Fruit fly (Drosophila melanogaster) whole organism, prepupa: ENCODE measurements around the gene Sec71.
A peak's percentile ranks its signal among the peaks of the same experiment; 100 is the strongest.

Source experiments
- Blimp-1 ChIP-seq: fragments of 200-800 bp; sonication (Bioruptor generic); optimal IDR thresholded peaks from 3 replicates; lab custom pipeline; 2017; ENCODE audit warnings: missing biosample characterization, missing genetic modification characterization, mild to moderate bottlenecking, moderate library complexity, missing genetic modification reagents
- CG11762 ChIP-seq: fragments of 200-800 bp; sonication (Bioruptor generic); optimal IDR thresholded peaks from 3 replicates; lab custom pipeline; 2016; ENCODE audit warnings: missing biosample characterization, missing genetic modification characterization; ENCODE audit not compliant: insufficient read depth
- CG32006 ChIP-seq: fragments of 200-800 bp; sonication (Bioruptor generic); optimal IDR thresholded peaks from 3 replicates; lab custom pipeline; 2017; ENCODE audit warnings: missing biosample characterization, mild to moderate bottlenecking, missing genetic modification characterization
- CG3919 ChIP-seq: fragments of 200-800 bp; sonication (Bioruptor generic); optimal IDR thresholded peaks from 3 replicates; lab custom pipeline; 2016; ENCODE audit warnings: missing biosample characterization, missing genetic modification characterization
- CG6854 ChIP-seq: fragments of 200-800 bp; sonication (Bioruptor generic); optimal IDR thresholded peaks from 2 replicates; lab custom pipeline; 2017; ENCODE audit warnings: missing biosample characterization, mild to moderate bottlenecking, missing genetic modification characterization
- CG8119 ChIP-seq: fragments of 200-800 bp; sonication (Bioruptor generic); IDR thresholded peaks from 3 replicates; pipeline ENCODE4 v1.3.6; 2022; ENCODE audit warnings: missing biosample characterization, missing genetic modification characterization
- Gug ChIP-seq: fragments of 200-800 bp; sonication (Bioruptor generic); IDR thresholded peaks from 2 replicates; pipeline ENCODE4 v1.3.6; 2022; ENCODE audit warnings: missing biosample characterization, missing genetic modification characterization
- Hr39 ChIP-seq: fragments of 200-800 bp; sonication (Bioruptor generic); optimal IDR thresholded peaks from 2 replicates; lab custom pipeline; 2016; ENCODE audit warnings: missing biosample characterization, missing genetic modification characterization
- Hr4 ChIP-seq: fragments of 200-800 bp; sonication (Bioruptor generic); optimal IDR thresholded peaks from 3 replicates; lab custom pipeline; 2016; ENCODE audit warnings: missing biosample characterization, missing genetic modification characterization
- OdsH ChIP-seq: fragments of 200-800 bp; sonication (Bioruptor generic); optimal IDR thresholded peaks from 3 replicates; lab custom pipeline; 2016; ENCODE audit warnings: missing biosample characterization, missing genetic modification characterization
- Sox102F ChIP-seq: fragments of 200-800 bp; sonication (Bioruptor generic); optimal IDR thresholded peaks from 2 replicates; lab custom pipeline; 2016; ENCODE audit warnings: missing biosample characterization, mild to moderate bottlenecking, missing genetic modification characterization
- cyc ChIP-seq: fragments of 200-800 bp; sonication (Bioruptor generic); optimal IDR thresholded peaks from 3 replicates; lab custom pipeline; 2016; ENCODE audit warnings: missing biosample characterization, missing genetic modification characterization
- spab ChIP-seq: fragments of 200-800 bp; sonication (Bioruptor generic); optimal IDR thresholded peaks from 2 replicates; lab custom pipeline; 2017; ENCODE audit warnings: missing biosample characterization, mild to moderate bottlenecking, missing genetic modification characterization, missing genetic modification reagents
- topi ChIP-seq: fragments of 200-800 bp; sonication (Bioruptor generic); optimal IDR thresholded peaks from 3 replicates; lab custom pipeline; 2016; ENCODE audit warnings: missing biosample characterization, missing genetic modification characterization

DNA sequence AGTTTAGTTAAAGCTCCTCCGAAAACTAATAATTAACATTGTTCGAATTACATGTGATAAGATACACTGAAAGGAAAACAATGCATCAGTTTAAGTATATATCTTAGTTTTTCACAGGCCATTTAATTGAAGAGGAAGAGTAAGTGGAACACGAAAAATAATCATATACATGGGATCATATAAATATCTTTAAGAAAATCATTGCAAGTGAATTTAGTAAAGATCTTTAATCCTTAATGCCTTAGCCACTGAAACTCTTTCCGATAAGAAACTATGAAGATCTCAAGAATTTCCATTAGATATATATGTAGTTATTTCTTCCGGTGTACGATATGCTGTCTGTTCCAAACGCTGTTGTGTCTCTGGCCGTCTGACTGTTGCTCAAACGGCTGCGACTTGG, 14.7 kb upstream of the Sec71 start:
- TF ChIP-seq CG8119 (GFP tag; lab: Robert Waterston, UW), result peak; percentile 87
- no peak for TF ChIP-seq CG6854 (GFP tag; lab: Kevin White, UChicago)
- TF ChIP-seq Blimp-1 (GFP tag; lab: Kevin White, UChicago), result no peak
- peak; percentile 63 for TF ChIP-seq Gug
- peak; percentile 44 for TF ChIP-seq CG3919 (GFP tag; lab: Kevin White, UChicago)
- TF ChIP-seq Sox102F (GFP tag; lab: Kevin White, UChicago), result peak; percentile 3
- peak; percentile 85 for TF ChIP-seq Hr4
- TF ChIP-seq cyc (GFP tag; lab: Kevin White, UChicago), result peak; percentile 24
- peak; percentile 90 for TF ChIP-seq CG32006
- peak; percentile 18 for TF ChIP-seq CG11762
- peak; percentile 61 for TF ChIP-seq OdsH (GFP tag; lab: Kevin White, UChicago)
- peak; percentile 18 for TF ChIP-seq Hr39 (GFP tag; lab: Kevin White, UChicago)
- peak; percentile 43 for TF ChIP-seq topi (GFP tag; lab: Kevin White, UChicago)
- no peak for TF ChIP-seq spab
